Worm (Caenorhabditis elegans): ENCODE results near the gene ZC21.6.

ZC21.6 gene

ce11 chrIII:8545515-8545914 is at the start of gene ZC21.6:
ZC21.6 (minus strand) TSS chrIII:8545615.
- TF ChIP-seq mls-2 (tag; optimal IDR thresholded peaks at IDR 0.05) (no peak), lsy-2 (tag; optimal IDR thresholded peaks at IDR 0.05) (no peak), ham-2 (GFP tag; optimal IDR thresholded peaks at IDR 0.05) (no peak), unc-120 (tag; optimal IDR thresholded peaks at IDR 0.05; ENCODE audit: poor library complexity, severe bottlenecking) (no peak), nhr-76 (tag; optimal IDR thresholded peaks at IDR 0.05) (no peak), bed-3 (GFP tag; optimal IDR thresholded peaks at IDR 0.05) (no peak)

ce11 chrIII:8594088-8594487 is 48.7 kb upstream of the ZC21.6 start:
- TF ChIP-seq unc-120 (tag; optimal IDR thresholded peaks at IDR 0.05; ENCODE audit: poor library complexity, severe bottlenecking) (no peak), mls-2 (tag; optimal IDR thresholded peaks at IDR 0.05) (no peak), cnd-1 (tag; optimal IDR thresholded peaks at IDR 0.05) (no peak), lin-32 (GFP tag; optimal IDR thresholded peaks at IDR 0.05) (no peak), mab-5 (tag; optimal IDR thresholded peaks at IDR 0.05) (no peak), unc-39 (tag; optimal IDR thresholded peaks at IDR 0.05) (no peak), lsy-2 (tag; optimal IDR thresholded peaks at IDR 0.05) (no peak), ces-1 (GFP tag; optimal IDR thresholded peaks at IDR 0.05) (no peak), snpc-4 (tag; optimal IDR thresholded peaks at IDR 0.05) (no peak), hlh-1 (tag; optimal IDR thresholded peaks at IDR 0.05) (no peak), drap-1 (GFP tag; optimal IDR thresholded peaks at IDR 0.05) (no peak), unc-62 (GFP tag; optimal IDR thresholded peaks at IDR 0.05) (no peak), nhr-12 (tag; optimal IDR thresholded peaks at IDR 0.05) (no peak), ceh-43 (GFP tag; optimal IDR thresholded peaks at IDR 0.05) (no peak), zip-8 (tag; optimal IDR thresholded peaks at IDR 0.05) (no peak), tbx-8 (GFP tag; optimal IDR thresholded peaks at IDR 0.05) (no peak), nhr-28 (tag; optimal IDR thresholded peaks at IDR 0.05) (no peak)

ce11 chrIII:8593620-8594019 is 48.2 kb upstream of the ZC21.6 start, which contains the start of gene C06E1.7:
C06E1.7 (minus strand) TSS chrIII:8593720.
- TF ChIP-seq nhr-237 (tag; optimal IDR thresholded peaks at IDR 0.05) (no peak), lin-32 (GFP tag; optimal IDR thresholded peaks at IDR 0.05) (no peak), mls-2 (tag; optimal IDR thresholded peaks at IDR 0.05) (no peak), lsy-2 (tag; optimal IDR thresholded peaks at IDR 0.05) (no peak), ztf-11 (tag; optimal IDR thresholded peaks at IDR 0.05) (no peak), hlh-1 (tag; optimal IDR thresholded peaks at IDR 0.05) (no peak), elt-1 (tag; optimal IDR thresholded peaks at IDR 0.05; ENCODE audit: borderline replicate concordance, insufficient read depth) (no peak), ham-2 (GFP tag; optimal IDR thresholded peaks at IDR 0.05) (no peak), tbx-8 (GFP tag; optimal IDR thresholded peaks at IDR 0.05) (no peak), ceh-43 (GFP tag; optimal IDR thresholded peaks at IDR 0.05) (no peak), nhr-76 (tag; optimal IDR thresholded peaks at IDR 0.05) (no peak), ceh-39 (tag; optimal IDR thresholded peaks at IDR 0.05) (no peak), mep-1 (tag; optimal IDR thresholded peaks at IDR 0.05) (no peak), blmp-1 (tag; optimal IDR thresholded peaks at IDR 0.05) (no peak), unc-39 (tag; optimal IDR thresholded peaks at IDR 0.05) (no peak), cnd-1 (tag; optimal IDR thresholded peaks at IDR 0.05) (no peak), ces-1 (GFP tag; optimal IDR thresholded peaks at IDR 0.05) (no peak), M03D4.4 (tag; optimal IDR thresholded peaks at IDR 0.05) (no peak)

ce11 chrIII:8590882-8591281 is 45.5 kb upstream of the ZC21.6 start, which contains the start of gene fipr-16:
fipr-16 (minus strand) TSS chrIII:8590982.
- TF ChIP-seq bed-3 (GFP tag; optimal IDR thresholded peaks at IDR 0.05) (no peak), zip-8 (tag; optimal IDR thresholded peaks at IDR 0.05) (no peak), flh-1 (GFP tag; optimal IDR thresholded peaks at IDR 0.05) (no peak), tbx-8 (GFP tag; optimal IDR thresholded peaks at IDR 0.05) (no peak), nhr-2 (tag; optimal IDR thresholded peaks at IDR 0.05) (no peak), sptf-1 (tag; optimal IDR thresholded peaks at IDR 0.05) (no peak), nhr-12 (tag; optimal IDR thresholded peaks at IDR 0.05) (no peak), unc-62 (GFP tag; optimal IDR thresholded peaks at IDR 0.05) (no peak), elt-1 (tag; optimal IDR thresholded peaks at IDR 0.05; ENCODE audit: borderline replicate concordance, insufficient read depth) (no peak)

ce11 chrIII:8589195-8589594 is 43.8 kb upstream of the ZC21.6 start, which contains the start of gene fip-3:
fip-3 (minus strand) TSS chrIII:8589488.
- TF ChIP-seq ceh-39 (tag; optimal IDR thresholded peaks at IDR 0.05) (no peak), unc-62 (GFP tag; optimal IDR thresholded peaks at IDR 0.05) (no peak), ceh-43 (GFP tag; optimal IDR thresholded peaks at IDR 0.05) (no peak), mep-1 (tag; optimal IDR thresholded peaks at IDR 0.05) (no peak), blmp-1 (tag; optimal IDR thresholded peaks at IDR 0.05) (no peak), nhr-2 (tag; optimal IDR thresholded peaks at IDR 0.05) (no peak), hlh-1 (tag; optimal IDR thresholded peaks at IDR 0.05) (no peak), elt-1 (tag; optimal IDR thresholded peaks at IDR 0.05; ENCODE audit: borderline replicate concordance, insufficient read depth) (no peak), flh-1 (GFP tag; optimal IDR thresholded peaks at IDR 0.05) (no peak), M03D4.4 (tag; optimal IDR thresholded peaks at IDR 0.05) (no peak), lin-32 (GFP tag; optimal IDR thresholded peaks at IDR 0.05) (no peak), mls-2 (tag; optimal IDR thresholded peaks at IDR 0.05) (no peak), ham-2 (GFP tag; optimal IDR thresholded peaks at IDR 0.05) (no peak), mab-5 (tag; optimal IDR thresholded peaks at IDR 0.05) (no peak), sptf-1 (tag; optimal IDR thresholded peaks at IDR 0.05) (no peak), ceh-83 (GFP tag; optimal IDR thresholded peaks at IDR 0.05) (no peak), lin-13 (tag; optimal IDR thresholded peaks at IDR 0.05) (no peak), zip-8 (tag; optimal IDR thresholded peaks at IDR 0.05) (no peak), snpc-4 (tag; optimal IDR thresholded peaks at IDR 0.05) (no peak)

Data from whole organism, mixed stage, embryonic.